Worm (Caenorhabditis elegans) whole organism, young adult: ENCODE data around the gene lido-14.

ENCODE experiments used
- B0336.3 ChIP-seq: fragments of 200-800 bp; sonication (Bioruptor generic); IDR thresholded peaks from 2 replicates; pipeline ENCODE4 v1.3.6; 2022; ENCODE audit warnings: missing genetic modification characterization, missing compliant biosample characterization
- C17E4.6 ChIP-seq: fragments of 200-800 bp; sonication (Bioruptor generic); IDR thresholded peaks from 2 replicates; pipeline ENCODE4 v1.3.6; 2022; ENCODE audit warnings: missing genetic modification reagents, missing genetic modification characterization, missing compliant biosample characterization
- D2030.7 ChIP-seq: fragments of 200-800 bp; sonication (Bioruptor generic); IDR thresholded peaks from 2 replicates; pipeline ENCODE4 v1.3.6; 2022; ENCODE audit warnings: missing genetic modification reagents, missing genetic modification characterization, missing compliant biosample characterization
- F33H1.4 ChIP-seq: fragments of 200-800 bp; sonication (Bioruptor generic); IDR thresholded peaks from 2 replicates; pipeline ENCODE4 v1.3.6; 2022; ENCODE audit warnings: missing genetic modification reagents, missing genetic modification characterization, missing compliant biosample characterization
- F37B4.10 ChIP-seq: fragments of 200-800 bp; sonication (Bioruptor generic); IDR thresholded peaks from 2 replicates; pipeline ENCODE4 v1.3.6; 2022; ENCODE audit warnings: missing genetic modification characterization, missing compliant biosample characterization
- F49E8.2 ChIP-seq: sonication (generic microtip); optimal IDR thresholded peaks from 3 replicates; lab custom pipeline; 2017; ENCODE audit warnings: missing genetic modification characterization, mild to moderate bottlenecking, missing compliant biosample characterization, antibody characterized with exemption, moderate library complexity; ENCODE audit not compliant: insufficient read depth
- F52B5.7 ChIP-seq: sonication (generic microtip); optimal IDR thresholded peaks from 2 replicates; lab custom pipeline; 2016; ENCODE audit warnings: mild to moderate bottlenecking, missing genetic modification characterization, missing compliant biosample characterization
- F55B11.4 ChIP-seq: sonication (generic microtip); optimal IDR thresholded peaks from 2 replicates; lab custom pipeline; 2016; ENCODE audit warnings: missing compliant biosample characterization, missing genetic modification characterization, borderline replicate concordance; ENCODE audit not compliant: insufficient read depth
- T26A5.8 ChIP-seq: sonication (generic microtip); optimal IDR thresholded peaks from 2 replicates; lab custom pipeline; 2016; ENCODE audit warnings: missing genetic modification characterization, missing compliant biosample characterization
- akir-1 ChIP-seq: fragments of 200-800 bp; sonication (Bioruptor generic); optimal IDR thresholded peaks from 2 replicates; lab custom pipeline; 2018; ENCODE audit warnings: mild to moderate bottlenecking, missing genetic modification characterization, moderate library complexity, missing compliant biosample characterization
- attf-3 ChIP-seq: fragments of 200-800 bp; sonication (Bioruptor generic); conservative IDR thresholded peaks from 2 replicates; pipeline ENCODE4 v1.3.6; 2022; ENCODE audit warnings: missing genetic modification reagents, missing genetic modification characterization, missing compliant biosample characterization
- attf-5 ChIP-seq: fragments of 200-800 bp; sonication (Bioruptor generic); optimal IDR thresholded peaks from 2 replicates; lab custom pipeline; 2018; ENCODE audit warnings: mild to moderate bottlenecking, missing genetic modification characterization, missing compliant biosample characterization
- dox-1 ChIP-seq: fragments of 200-800 bp; sonication (Bioruptor generic); IDR thresholded peaks from 2 replicates; pipeline ENCODE4 v1.3.6; 2022; ENCODE audit warnings: missing genetic modification reagents, missing genetic modification characterization, missing compliant biosample characterization
- dpff-1 ChIP-seq: sonication (generic microtip); optimal IDR thresholded peaks from 2 replicates; lab custom pipeline; 2017; ENCODE audit warnings: mild to moderate bottlenecking, missing genetic modification characterization, missing compliant biosample characterization
- dpl-1 ChIP-seq: fragments of 150-350 bp; optimal IDR thresholded peaks from 2 replicates; lab custom pipeline; 2014; ENCODE audit warnings: missing biosample characterization, missing genetic modification reagents, missing genetic modification characterization
- egl-18 ChIP-seq: fragments of 200-800 bp; sonication (Bioruptor generic); IDR thresholded peaks from 2 replicates; pipeline ENCODE4 v1.3.6; 2022; ENCODE audit warnings: missing genetic modification reagents, missing genetic modification characterization, missing compliant biosample characterization
- ekl-4 ChIP-seq: fragments of 200-800 bp; sonication (Bioruptor generic); IDR thresholded peaks from 2 replicates; pipeline ENCODE4 v1.3.6; 2022; ENCODE audit warnings: missing genetic modification reagents, missing genetic modification characterization, missing compliant biosample characterization
- gei-17 ChIP-seq: fragments of 200-800 bp; sonication (Bioruptor generic); optimal IDR thresholded peaks from 2 replicates; lab custom pipeline; 2018; ENCODE audit warnings: mild to moderate bottlenecking, missing genetic modification characterization, missing compliant biosample characterization
- hmg-1.2 ChIP-seq: fragments of 200-800 bp; sonication (Bioruptor generic); IDR thresholded peaks from 2 replicates; pipeline ENCODE4 v1.3.6; 2022; ENCODE audit warnings: missing genetic modification reagents, missing genetic modification characterization, missing compliant biosample characterization
- let-526 ChIP-seq: fragments of 200-800 bp; sonication (Bioruptor generic); IDR thresholded peaks from 2 replicates; pipeline ENCODE4 v1.3.6; 2022; ENCODE audit warnings: missing genetic modification reagents, missing genetic modification characterization, missing compliant biosample characterization
- let-607 ChIP-seq, 2 experiments: fragments of 200-800 bp in 1 of 2; sonication (Bioruptor generic) in 1 of 2; sonication (generic microtip) in 1 of 2; optimal IDR thresholded peaks; 2 replicates each; lab custom pipeline; 2016 to 2018; ENCODE audit warnings: mild to moderate bottlenecking in 2 of 2, missing compliant biosample characterization in 2 of 2, missing genetic modification characterization in 2 of 2, moderate library complexity in 2 of 2, missing genotype in 1 of 2
- lin-26 ChIP-seq: fragments of 200-800 bp; sonication (Bioruptor generic); IDR thresholded peaks from 2 replicates; pipeline ENCODE4 v1.3.6; 2022; ENCODE audit warnings: missing genetic modification reagents, missing genetic modification characterization, missing compliant biosample characterization
- lin-40 ChIP-seq: sonication (generic microtip); optimal IDR thresholded peaks from 2 replicates; lab custom pipeline; 2016; ENCODE audit warnings: missing genetic modification characterization, mild to moderate bottlenecking, missing compliant biosample characterization, missing genotype, missing genetic modification reagents
- lin-54 ChIP-seq: fragments of 200-800 bp; sonication (Bioruptor generic); optimal IDR thresholded peaks from 2 replicates; lab custom pipeline; 2018; ENCODE audit warnings: mild to moderate bottlenecking, missing genetic modification characterization, missing compliant biosample characterization
- lsy-27 ChIP-seq: sonication (generic microtip); optimal IDR thresholded peaks from 2 replicates; lab custom pipeline; 2017; ENCODE audit warnings: missing genetic modification characterization, mild to moderate bottlenecking, missing compliant biosample characterization, antibody characterized with exemption, missing genotype, borderline replicate concordance; ENCODE audit not compliant: insufficient read depth
- mcd-1 ChIP-seq: fragments of 200-800 bp; sonication (Bioruptor generic); IDR thresholded peaks from 2 replicates; pipeline ENCODE4 v1.3.6; 2022; ENCODE audit warnings: missing genetic modification reagents, missing genetic modification characterization, missing compliant biosample characterization
- mel-28 ChIP-seq: sonication (generic microtip); optimal IDR thresholded peaks from 2 replicates; lab custom pipeline; 2016; ENCODE audit warnings: borderline replicate concordance, mild to moderate bottlenecking, missing genetic modification characterization, missing compliant biosample characterization
- pbrm-1 ChIP-seq: fragments of 200-800 bp; sonication (Bioruptor generic); IDR thresholded peaks from 2 replicates; pipeline ENCODE4 v1.3.6; 2022; ENCODE audit warnings: missing genetic modification reagents, missing genetic modification characterization, missing compliant biosample characterization
- pha-4 ChIP-seq: fragments of 150-350 bp; sonication (generic microtip); optimal IDR thresholded peaks from 2 replicates; lab custom pipeline; 2014; ENCODE audit warnings: missing biosample characterization, missing genetic modification reagents, missing genetic modification characterization
- snpc-1.3 ChIP-seq: sonication (generic microtip); optimal IDR thresholded peaks from 2 replicates; lab custom pipeline; 2017; ENCODE audit warnings: missing genetic modification characterization, mild to moderate bottlenecking, missing compliant biosample characterization, antibody characterized with exemption, moderate library complexity, missing genotype, missing genetic modification reagents; ENCODE audit not compliant: insufficient read depth
- tlf-1 ChIP-seq: fragments of 200-800 bp; sonication (Bioruptor generic); optimal IDR thresholded peaks from 2 replicates; lab custom pipeline; 2018; ENCODE audit warnings: mild to moderate bottlenecking, missing genetic modification characterization, missing compliant biosample characterization
- unc-130 ChIP-seq: sonication (generic microtip); optimal IDR thresholded peaks from 2 replicates; lab custom pipeline; 2016; ENCODE audit warnings: missing genetic modification reagents, missing genetic modification characterization, missing compliant biosample characterization
- xnd-1 ChIP-seq: sonication (generic microtip); optimal IDR thresholded peaks from 2 replicates; lab custom pipeline; 2016; ENCODE audit warnings: missing genotype, missing genetic modification reagents, missing genetic modification characterization, missing compliant biosample characterization
- zim-3 ChIP-seq: sonication (generic microtip); optimal IDR thresholded peaks from 2 replicates; lab custom pipeline; 2017; ENCODE audit warnings: mild to moderate bottlenecking, missing genetic modification characterization, moderate library complexity, missing compliant biosample characterization
- ztf-22 ChIP-seq: fragments of 200-800 bp; sonication (Bioruptor generic); optimal IDR thresholded peaks from 2 replicates; lab custom pipeline; 2018; ENCODE audit warnings: mild to moderate bottlenecking, missing genetic modification characterization, moderate library complexity, missing compliant biosample characterization
- ztf-6 ChIP-seq: fragments of 200-800 bp; sonication (Bioruptor generic); IDR thresholded peaks from 2 replicates; pipeline ENCODE4 v1.3.6; 2022; ENCODE audit warnings: missing genetic modification reagents, missing genetic modification characterization, missing compliant biosample characterization

lido-14 gene

ce11 chrII:3383116-3383515 is 24.2 kb downstream of the lido-14 start:
- TF ChIP-seq pha-4 (tag; lab: Kevin White, UChicago) (no peak), F55B11.4 (tag; lab: Kevin White, UChicago) (no peak), lin-54 (no peak), dpl-1 (GFP tag; lab: Kevin White, UChicago) (no peak), snpc-1.3 (tag; lab: Kevin White, UChicago) (no peak), pbrm-1 (GFP tag; lab: Robert Waterston, UW) (no peak), attf-3 (GFP tag; lab: Robert Waterston, UW) (no peak), lin-40 (tag; lab: Kevin White, UChicago) (no peak)

DNA sequence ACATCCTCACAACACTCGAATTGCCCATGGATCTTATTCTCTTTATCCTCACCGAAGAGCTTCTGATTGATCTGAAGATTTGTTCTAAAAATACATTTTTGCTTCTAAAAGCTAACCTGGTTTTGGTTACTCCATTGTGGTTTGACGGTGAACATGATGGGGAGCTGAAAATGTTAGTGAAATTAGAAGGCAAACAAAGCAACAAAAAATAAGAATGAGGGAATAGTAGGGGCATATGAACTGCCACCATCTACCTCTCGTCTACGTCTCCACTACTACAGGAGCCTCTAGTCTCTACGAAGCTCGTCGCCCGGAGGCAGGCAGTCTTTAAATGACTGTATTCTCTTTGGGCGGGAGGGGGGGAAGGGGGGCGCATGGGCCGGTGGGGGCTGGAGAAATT is 26.8 kb downstream of the lido-14 start, which contains the start of gene T06D4.2:
Gene T06D4.2, minus strand, starts transcription at position 170 of the 400 bp plus-strand sequence.
- TF ChIP-seq unc-130 (GFP tag; lab: Kevin White, UChicago), result no peak
- no peak for TF ChIP-seq akir-1 (GFP tag; lab: Kevin White, UChicago)
- no peak for TF ChIP-seq attf-5 (GFP tag; lab: Kevin White, UChicago)
- TF ChIP-seq ztf-6 (GFP tag; lab: Robert Waterston, UW), result no peak
- no peak for TF ChIP-seq dox-1 (GFP tag; lab: Robert Waterston, UW)
- TF ChIP-seq let-607 (tag; optimal IDR thresholded peaks at IDR 0.05; lab: Kevin White, UChicago), result no peak
- no peak for TF ChIP-seq mel-28 (tag; lab: Kevin White, UChicago)
- TF ChIP-seq egl-18, result no peak
- TF ChIP-seq F52B5.7 (tag; lab: Kevin White, UChicago), result no peak
- TF ChIP-seq D2030.7 (GFP tag; lab: Robert Waterston, UW), result no peak

DNA sequence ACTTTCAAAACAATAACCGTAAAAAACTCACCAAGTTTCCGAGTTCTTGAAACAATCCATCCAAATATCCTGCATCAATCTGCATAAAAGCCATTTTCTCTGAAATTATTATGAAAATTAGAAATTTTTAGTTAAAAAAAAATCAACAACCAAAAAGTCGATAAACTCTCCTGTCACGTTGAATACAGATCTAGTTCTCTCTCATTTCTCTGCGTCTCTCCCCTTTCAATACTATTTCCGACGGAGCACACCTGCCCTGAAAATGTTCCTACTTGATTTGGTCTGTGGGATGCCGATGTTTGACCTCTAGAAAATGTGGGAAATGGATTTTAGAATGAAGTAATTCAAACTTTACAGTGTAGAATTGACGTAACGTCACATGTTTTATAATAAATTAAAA is 28.6 kb downstream of the lido-14 start, which contains the start of gene T06D4.6:
Gene T06D4.6, minus strand, starts transcription at position 101 of the 400 bp plus-strand sequence.
- TF ChIP-seq hmg-1.2 (GFP tag; lab: Robert Waterston, UW) (peak; percentile 52; the same call in 1 of the 2 replicates), lsy-27 (tag; lab: Kevin White, UChicago) (no peak)
- TF ChIP-seq, all 124 proteins: peak for 1

- TF ChIP-seq F37B4.10 (GFP tag; lab: Robert Waterston, UW) (no peak), ekl-4 (no peak), mel-28 (tag; lab: Kevin White, UChicago) (no peak), xnd-1 (no peak), C17E4.6 (no peak), gei-17 (no peak), tlf-1 (no peak), dox-1 (GFP tag; lab: Robert Waterston, UW) (no peak), zim-3 (tag; lab: Kevin White, UChicago) (no peak), B0336.3 (GFP tag; lab: Robert Waterston, UW) (no peak), egl-18 (no peak), T26A5.8 (tag; lab: Kevin White, UChicago) (no peak)
These were observed 36.5 kb downstream of the lido-14 start, which contains the start of gene nep-20 for ce11 chrII:3395484-3395883. Gene nep-20, minus strand, starts transcription at chrII:3395584.

DNA sequence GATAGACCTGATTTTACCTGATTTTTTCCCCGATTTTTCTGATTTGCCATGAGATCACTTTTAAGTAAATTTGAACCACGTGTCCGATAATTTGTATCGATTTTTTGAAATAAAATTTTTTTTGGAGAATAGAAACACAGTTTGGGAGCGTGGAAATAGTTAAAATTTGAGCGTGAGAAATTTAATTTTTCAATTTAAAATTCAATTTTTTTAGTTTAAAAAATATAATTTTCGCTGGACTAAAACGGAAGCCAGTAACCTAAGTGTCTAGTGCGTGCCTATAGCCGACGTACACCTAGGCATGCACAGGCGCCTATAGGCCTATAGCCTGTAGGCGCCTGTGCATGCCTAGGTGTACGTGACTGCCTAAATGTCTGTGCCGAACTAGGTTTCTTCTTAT is 40.3 kb downstream of the lido-14 start, which contains the start of gene nep-9:
Gene nep-9, minus strand, starts transcription at position 101 of the 400 bp plus-strand sequence.
- TF ChIP-seq mcd-1 (GFP tag; lab: Robert Waterston, UW) (no peak), ztf-22 (no peak), tlf-1 (no peak), dpff-1 (tag; lab: Kevin White, UChicago) (no peak), akir-1 (GFP tag; lab: Kevin White, UChicago) (no peak), let-526 (GFP tag; lab: Robert Waterston, UW) (no peak), egl-18 (no peak), F49E8.2 (no peak), lin-26 (GFP tag; lab: Robert Waterston, UW) (no peak), F33H1.4 (no peak), dpl-1 (GFP tag; lab: Kevin White, UChicago) (no peak)
